Worm (Caenorhabditis elegans): ENCODE results near the gene ubc-7.
A peak's percentile ranks its signal among the peaks of the same experiment; 100 is the strongest.

ubc-7 gene

DNA sequence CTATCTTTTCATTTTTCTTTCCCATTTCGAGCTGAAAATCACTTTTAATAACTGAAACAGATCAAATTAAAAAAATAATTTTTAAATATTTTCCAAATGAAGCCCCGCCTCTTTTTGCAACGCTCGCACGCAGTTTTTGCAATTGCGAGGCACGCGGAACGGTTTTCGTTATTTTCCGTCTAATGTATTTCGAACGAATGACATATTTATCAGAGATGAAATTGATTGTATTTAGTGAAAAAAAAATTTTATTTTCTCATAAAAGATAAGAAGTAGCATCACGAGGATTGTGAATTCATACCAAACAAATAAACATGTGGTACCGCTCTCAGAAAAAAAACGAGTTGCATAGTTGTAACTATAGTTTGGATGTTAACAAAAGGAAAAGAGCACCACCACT is 1.1 kb downstream of the ubc-7 start, which contains the start of gene rpac-19:
TSS of gene rpac-19 (minus strand) at position 31 of the 400 bp plus-strand sequence.
- TF ChIP-seq ceh-100 (GFP tag; IDR thresholded peaks at IDR 0.05) (peak; percentile 51; the same call in 1 of the 2 replicates), bed-2 (GFP tag; IDR thresholded peaks at IDR 0.05) (0 out of 2 replicates have a peak, but pooled peaks have one; percentile 52), F57C9.4 (tag; optimal IDR thresholded peaks at IDR 0.05) (peak; percentile 2), nhr-80 (tag; optimal IDR thresholded peaks at IDR 0.05) (peak; percentile 62), somi-1 (GFP tag; optimal IDR thresholded peaks at IDR 0.05) (peak; percentile 61), sdz-38 (tag; optimal IDR thresholded peaks at IDR 0.05) (no peak), mes-4 (tag; optimal IDR thresholded peaks at IDR 0.05) (peak; percentile 53), aptf-2 (GFP tag; conservative IDR thresholded peaks at IDR 0.05) (0 out of 2 replicates have a peak, but pooled peaks have one; percentile 31), Y53G8AR.9 (GFP tag; conservative IDR thresholded peaks at IDR 0.05) (peak; percentile 82; the same call in 1 of the 2 replicates), pbrm-1 (GFP tag; IDR thresholded peaks at IDR 0.05) (peak; percentile 85), lsl-1 (GFP tag; optimal IDR thresholded peaks at IDR 0.05) (peak; percentile 57), attf-5 (GFP tag; optimal IDR thresholded peaks at IDR 0.05) (peak; percentile 79), T07F8.4 (tag; optimal IDR thresholded peaks at IDR 0.05) (peak; percentile 30), ztf-6 (GFP tag; IDR thresholded peaks at IDR 0.05) (no peak), atf-7 (tag; optimal IDR thresholded peaks at IDR 0.05) (peak; percentile 64), ZK185.1 (tag; optimal IDR thresholded peaks at IDR 0.05; ENCODE audit: poor library complexity, severe bottlenecking) (peak; percentile 81), tlf-1 (GFP tag; optimal IDR thresholded peaks at IDR 0.05) (peak; percentile 86), mel-28 (tag; optimal IDR thresholded peaks at IDR 0.05; ENCODE audit: borderline replicate concordance) (peak; percentile 30), nfya-2 (GFP tag; IDR thresholded peaks at IDR 0.05) (no peak), nhr-90 (tag; optimal IDR thresholded peaks at IDR 0.05) (peak; percentile 28), zfh-2 (GFP tag; conservative IDR thresholded peaks at IDR 0.05) (no peak), nhr-120 (GFP tag; IDR thresholded peaks at IDR 0.05) (no peak), ztf-18 (tag; optimal IDR thresholded peaks at IDR 0.05) (peak; percentile 75), lag-1 (GFP tag; IDR thresholded peaks at IDR 0.05) (no peak), B0261.1 (tag; optimal IDR thresholded peaks at IDR 0.05) (no peak), pha-4 (tag; optimal IDR thresholded peaks at IDR 0.05) (peak; percentile 77), lin-54 (GFP tag; optimal IDR thresholded peaks at IDR 0.05) (peak; percentile 80), lir-1 (GFP tag; conservative IDR thresholded peaks at IDR 0.05) (no peak), sea-2 (GFP tag; IDR thresholded peaks at IDR 0.05) (no peak), ztf-3 (GFP tag; optimal IDR thresholded peaks at IDR 0.05) (peak; percentile 20), fkh-3 (tag; optimal IDR thresholded peaks at IDR 0.05) (no peak), zim-3 (tag; optimal IDR thresholded peaks at IDR 0.05) (peak; percentile 42), ama-1 (optimal IDR thresholded peaks at IDR 0.05) (peak; percentile 74), ama-1 (GFP tag; optimal IDR thresholded peaks at IDR 0.05) (peak in 1 of 2 experiments; percentile 77), repo-1 (tag; optimal IDR thresholded peaks at IDR 0.05) (peak; percentile 89), rec-8 (tag; optimal IDR thresholded peaks at IDR 0.05) (peak in 1 of 2 experiments; percentile 57), B0035.1 (tag; optimal IDR thresholded peaks at IDR 0.05) (peak; percentile 13), attf-3 (GFP tag; conservative IDR thresholded peaks at IDR 0.05) (no peak; the same call in 1 of the 2 replicates), K12H6.12 (tag; optimal IDR thresholded peaks at IDR 0.05) (peak; percentile 25), nhr-179 (tag; optimal IDR thresholded peaks at IDR 0.05) (no peak), dpff-1 (tag; optimal IDR thresholded peaks at IDR 0.05) (no peak), snpc-1.3 (tag; optimal IDR thresholded peaks at IDR 0.05; ENCODE audit: insufficient read depth) (peak; percentile 53), rpc-1 (optimal IDR thresholded peaks at IDR 0.05) (peak; percentile 37), rpc-1 (tag; optimal IDR thresholded peaks at IDR 0.05) (no peak), ceh-40 (GFP tag; IDR thresholded peaks at IDR 0.05) (no peak), Y67H2A.10 (GFP tag; conservative IDR thresholded peaks at IDR 0.05) (peak; percentile 35; the same call in 1 of the 2 replicates), B0019.2 (GFP tag; conservative IDR thresholded peaks at IDR 0.05) (no peak), cebp-1 (GFP tag; IDR thresholded peaks at IDR 0.05) (0 out of 2 replicates have a peak, but pooled peaks have one; percentile 51), cebp-1 (tag; optimal IDR thresholded peaks at IDR 0.05) (peak; percentile 83)
